Fruit fly (Drosophila melanogaster): Measurements from ENCODE around the gene RhoGAPp190.
A peak's percentile ranks its signal among the peaks of the same experiment; 100 is the strongest.

Gene RhoGAPp190

DNA sequence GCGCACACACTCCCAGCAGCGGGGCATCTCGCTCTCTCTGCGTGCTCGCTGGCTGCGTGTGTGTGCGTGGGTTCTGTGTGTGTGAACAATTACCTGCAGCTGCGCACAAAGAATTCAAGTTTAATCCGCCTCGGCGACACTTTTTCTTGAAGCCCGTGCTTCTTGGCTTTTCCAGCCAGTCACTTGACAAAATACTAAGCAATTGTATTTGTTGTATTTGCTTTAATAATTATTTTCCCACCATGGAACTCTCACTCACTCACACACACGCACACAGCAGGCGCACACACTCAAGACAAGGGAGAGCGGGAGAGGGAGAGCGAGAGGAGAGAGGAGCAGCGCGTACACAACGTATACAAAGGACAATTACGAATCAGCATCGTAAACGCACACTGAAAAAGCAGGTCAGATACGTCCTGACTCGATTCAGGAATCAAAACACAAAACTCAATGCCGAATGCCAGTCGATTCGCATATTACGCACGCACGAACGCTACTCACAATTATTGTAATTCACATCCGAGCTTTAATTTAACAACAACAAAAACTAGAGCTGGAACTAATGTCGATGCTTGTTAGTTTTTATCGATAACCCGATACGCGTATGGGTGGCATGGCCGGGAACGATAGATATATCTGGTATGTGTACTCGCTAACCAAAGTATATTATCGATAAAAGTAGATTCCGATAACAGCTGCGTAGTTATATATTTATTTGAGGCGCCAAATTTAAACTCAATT lies at the start of gene RhoGAPp190:
RhoGAPp190 (minus strand) TSS at position 565 of the 741 bp plus-strand sequence.
- TF ChIP-seq brk (GFP tag; optimal IDR thresholded peaks at IDR 0.05) (no peak), N (GFP tag; optimal IDR thresholded peaks at IDR 0.05) (peak; percentile 79), Vsx2 (GFP tag; optimal IDR thresholded peaks at IDR 0.05; ENCODE audit: partially characterized antibody) (no peak), Abd-B (GFP tag; optimal IDR thresholded peaks at IDR 0.05) (peak; percentile 32), dsf (GFP tag; optimal IDR thresholded peaks at IDR 0.05; ENCODE audit: borderline replicate concordance) (no peak), GATAd (GFP tag; optimal IDR thresholded peaks at IDR 0.05) (no peak), pan (optimal IDR thresholded peaks at IDR 0.05) (no peak), CG32264 (GFP tag; optimal IDR thresholded peaks at IDR 0.05) (no peak), lola (GFP tag; optimal IDR thresholded peaks at IDR 0.05) (no peak), Rel (GFP tag; optimal IDR thresholded peaks at IDR 0.05) (no peak), Rel (tag; optimal IDR thresholded peaks at IDR 0.05) (peak; percentile 77), jim (GFP tag; optimal IDR thresholded peaks at IDR 0.05) (no peak), fru (GFP tag; optimal IDR thresholded peaks at IDR 0.05) (no peak), Myc (optimal IDR thresholded peaks at IDR 0.05) (no peak), Sp1 (GFP tag; optimal IDR thresholded peaks at IDR 0.05) (no peak), Mio (GFP tag; optimal IDR thresholded peaks at IDR 0.05) (no peak), Dif (GFP tag; optimal IDR thresholded peaks at IDR 0.05; ENCODE audit: partially characterized antibody) (peak; percentile 60), br (GFP tag; optimal IDR thresholded peaks at IDR 0.05) (no peak), psq (GFP tag; optimal IDR thresholded peaks at IDR 0.05) (no peak)

DNA sequence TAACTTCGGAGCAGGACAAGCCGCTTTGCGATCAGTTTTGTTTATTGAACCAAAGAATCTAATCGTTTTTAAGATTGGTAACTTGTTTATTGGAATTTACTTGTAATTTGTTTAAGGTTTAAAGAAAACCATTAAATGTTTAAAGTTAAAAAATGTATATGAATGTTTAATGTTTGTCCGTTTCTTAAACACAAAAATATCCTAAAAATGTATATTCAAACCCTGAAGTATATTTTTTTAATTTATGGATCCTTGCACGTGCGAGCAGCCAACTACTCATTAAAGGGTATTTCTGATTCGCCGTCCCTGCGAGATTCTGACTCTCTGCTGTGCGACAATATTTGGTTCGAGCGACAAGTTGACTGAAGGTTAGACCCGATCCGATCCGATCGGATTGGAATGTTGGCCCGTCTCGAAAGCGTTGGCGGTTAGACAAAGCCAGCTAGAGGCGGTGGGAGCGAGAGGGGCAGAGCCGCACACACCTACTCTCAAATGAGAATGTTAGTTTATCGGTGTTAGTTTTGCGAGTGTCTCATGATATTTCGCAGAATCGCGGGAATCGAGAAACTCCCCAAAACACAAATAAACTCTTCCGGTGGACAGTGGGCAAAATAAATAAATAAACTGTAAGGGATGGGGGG lies 46.6 kb upstream of the RhoGAPp190 start:
- no peak for TF ChIP-seq Dif (GFP tag; optimal IDR thresholded peaks at IDR 0.05; ENCODE audit: partially characterized antibody)
- peak; percentile 81 for TF ChIP-seq CG9705 (GFP tag; optimal IDR thresholded peaks at IDR 0.05)
- TF ChIP-seq Hnf4 (GFP tag; optimal IDR thresholded peaks at IDR 0.05) = peak; percentile 83
- TF ChIP-seq dmrt93B (GFP tag; optimal IDR thresholded peaks at IDR 0.05) = peak; percentile 86
- peak; percentile 81 for TF ChIP-seq OdsH (GFP tag; optimal IDR thresholded peaks at IDR 0.05)
- TF ChIP-seq dsf (GFP tag; optimal IDR thresholded peaks at IDR 0.05; ENCODE audit: borderline replicate concordance) = peak; percentile 38
- peak; percentile 42 for TF ChIP-seq brk (GFP tag; optimal IDR thresholded peaks at IDR 0.05)
- TF ChIP-seq HLH106 (tag; optimal IDR thresholded peaks at IDR 0.05) = peak; percentile 90
- peak; percentile 88 for TF ChIP-seq h (GFP tag; optimal IDR thresholded peaks at IDR 0.05)
- no peak for TF ChIP-seq usp (GFP tag; optimal IDR thresholded peaks at IDR 0.05)
- TF ChIP-seq br (GFP tag; optimal IDR thresholded peaks at IDR 0.05) = peak; percentile 89
- peak; percentile 81 for TF ChIP-seq rgr (GFP tag; optimal IDR thresholded peaks at IDR 0.05)
- peak; percentile 92 for TF ChIP-seq Sp1 (GFP tag; optimal IDR thresholded peaks at IDR 0.05)
- TF ChIP-seq psq (GFP tag; optimal IDR thresholded peaks at IDR 0.05) = peak; percentile 79
- TF ChIP-seq foxo (GFP tag; optimal IDR thresholded peaks at IDR 0.05) = peak in 1 of 2 experiments; percentile 88
- peak; percentile 73 for TF ChIP-seq CG32264 (GFP tag; optimal IDR thresholded peaks at IDR 0.05)
- TF ChIP-seq sv (GFP tag; optimal IDR thresholded peaks at IDR 0.05) = peak; percentile 84
- TF ChIP-seq fru (GFP tag; optimal IDR thresholded peaks at IDR 0.05) = peak; percentile 91
- peak; percentile 83 for TF ChIP-seq ey (GFP tag; optimal IDR thresholded peaks at IDR 0.05)
- no peak for TF ChIP-seq jim (GFP tag; optimal IDR thresholded peaks at IDR 0.05)
- TF ChIP-seq woc (GFP tag; optimal IDR thresholded peaks at IDR 0.05) = peak; percentile 95
- TF ChIP-seq dl (GFP tag; optimal IDR thresholded peaks at IDR 0.05; ENCODE audit: insufficient read depth in 1 of 2, partially characterized antibody in 2 of 2) = no peak
- TF ChIP-seq Jra (GFP tag; optimal IDR thresholded peaks at IDR 0.05) = peak; percentile 78
- TF ChIP-seq Rel (GFP tag; optimal IDR thresholded peaks at IDR 0.05) = no peak
- TF ChIP-seq Rel (tag; optimal IDR thresholded peaks at IDR 0.05) = peak; percentile 35
- peak; percentile 40 for TF ChIP-seq tai (GFP tag; optimal IDR thresholded peaks at IDR 0.05)
- TF ChIP-seq sage (GFP tag; optimal IDR thresholded peaks at IDR 0.05) = peak; percentile 41
- no peak for TF ChIP-seq Hr78 (GFP tag; optimal IDR thresholded peaks at IDR 0.05)
- no peak for TF ChIP-seq Abd-B (GFP tag; optimal IDR thresholded peaks at IDR 0.05)

DNA sequence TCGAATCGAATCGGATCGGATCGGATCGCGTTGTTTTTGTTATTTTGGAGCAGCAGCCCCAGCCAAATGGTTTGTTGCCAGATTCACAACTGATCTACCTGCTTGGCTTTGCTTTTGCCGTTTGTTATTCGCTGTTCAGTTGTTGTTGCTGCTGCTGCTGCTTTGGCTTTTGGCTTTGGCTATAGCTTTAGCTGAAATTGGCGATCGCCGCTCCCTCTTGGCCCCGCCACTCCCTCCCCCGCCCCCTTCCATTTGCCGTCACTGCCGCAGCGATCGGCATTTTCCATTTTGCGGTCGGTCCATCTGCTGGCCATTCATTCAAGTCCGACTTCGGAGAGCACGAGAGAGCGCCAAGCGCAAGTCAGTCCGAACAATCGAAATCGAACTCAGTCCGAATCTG lies 46.1 kb upstream of the RhoGAPp190 start, which contains the start of gene chas:
chas (minus strand) TSS at position 295 of the 400 bp plus-strand sequence.
- no peak for TF ChIP-seq dsf (GFP tag; optimal IDR thresholded peaks at IDR 0.05; ENCODE audit: borderline replicate concordance)
- TF ChIP-seq pan (optimal IDR thresholded peaks at IDR 0.05) = no peak
- TF ChIP-seq Dif (GFP tag; optimal IDR thresholded peaks at IDR 0.05; ENCODE audit: partially characterized antibody) = peak; percentile 64
- peak in 1 of 2 experiments; percentile 36 for TF ChIP-seq dl (GFP tag; optimal IDR thresholded peaks at IDR 0.05; ENCODE audit: insufficient read depth in 1 of 2, partially characterized antibody in 2 of 2)

Data from whole organism, wandering third instar larva.